Worm (Caenorhabditis elegans): ENCODE data around the gene brf-1.

Gene brf-1

ce11 chrII:7287140-7287539 is 18.5 kb upstream of the brf-1 start:
- TF ChIP-seq tab-1 (GFP tag; IDR thresholded peaks at IDR 0.05) = no peak
- TF ChIP-seq med-1 (GFP tag; optimal IDR thresholded peaks at IDR 0.05; ENCODE audit: insufficient read depth) = no peak
- no peak for TF ChIP-seq ztf-29 (GFP tag; IDR thresholded peaks at IDR 0.05)
- no peak for TF ChIP-seq cog-1 (tag; optimal IDR thresholded peaks at IDR 0.05)
- TF ChIP-seq ztf-23 (GFP tag; IDR thresholded peaks at IDR 0.05) = no peak
- TF ChIP-seq flt-1 (GFP tag; IDR thresholded peaks at IDR 0.05) = no peak
- TF ChIP-seq T22C8.4 (GFP tag; IDR thresholded peaks at IDR 0.05) = no peak
- TF ChIP-seq klf-2 (GFP tag; conservative IDR thresholded peaks at IDR 0.05) = no peak
- no peak for TF ChIP-seq ref-1 (GFP tag; conservative IDR thresholded peaks at IDR 0.05)

- TF ChIP-seq cog-1 (tag; optimal IDR thresholded peaks at IDR 0.05) = no peak
- no peak for TF ChIP-seq ref-1 (GFP tag; conservative IDR thresholded peaks at IDR 0.05)
- no peak for TF ChIP-seq tab-1 (GFP tag; IDR thresholded peaks at IDR 0.05)
- TF ChIP-seq ztf-29 (GFP tag; IDR thresholded peaks at IDR 0.05) = no peak
- no peak for TF ChIP-seq T22C8.4 (GFP tag; IDR thresholded peaks at IDR 0.05)
- TF ChIP-seq klf-2 (GFP tag; conservative IDR thresholded peaks at IDR 0.05) = no peak
- no peak for TF ChIP-seq ztf-23 (GFP tag; IDR thresholded peaks at IDR 0.05)
- no peak for TF ChIP-seq flt-1 (GFP tag; IDR thresholded peaks at IDR 0.05)
- no peak for TF ChIP-seq med-1 (GFP tag; optimal IDR thresholded peaks at IDR 0.05; ENCODE audit: insufficient read depth)
Measured at ce11 chrII:7287709-7288108, 17.9 kb upstream of the brf-1 start.

ce11 chrII:7289923-7290476 is 15.7 kb upstream of the brf-1 start, which contains the start of gene C30G12.2:
Gene C30G12.2, plus strand, starts transcription at chrII:7290426.
- TF ChIP-seq ref-1 (GFP tag; conservative IDR thresholded peaks at IDR 0.05) (no peak), ztf-29 (GFP tag; IDR thresholded peaks at IDR 0.05) (no peak), med-1 (GFP tag; optimal IDR thresholded peaks at IDR 0.05; ENCODE audit: insufficient read depth) (no peak), flt-1 (GFP tag; IDR thresholded peaks at IDR 0.05) (no peak), ztf-23 (GFP tag; IDR thresholded peaks at IDR 0.05) (no peak), tab-1 (GFP tag; IDR thresholded peaks at IDR 0.05) (no peak), T22C8.4 (GFP tag; IDR thresholded peaks at IDR 0.05) (no peak), cog-1 (tag; optimal IDR thresholded peaks at IDR 0.05) (no peak), klf-2 (GFP tag; conservative IDR thresholded peaks at IDR 0.05) (no peak)

DNA sequence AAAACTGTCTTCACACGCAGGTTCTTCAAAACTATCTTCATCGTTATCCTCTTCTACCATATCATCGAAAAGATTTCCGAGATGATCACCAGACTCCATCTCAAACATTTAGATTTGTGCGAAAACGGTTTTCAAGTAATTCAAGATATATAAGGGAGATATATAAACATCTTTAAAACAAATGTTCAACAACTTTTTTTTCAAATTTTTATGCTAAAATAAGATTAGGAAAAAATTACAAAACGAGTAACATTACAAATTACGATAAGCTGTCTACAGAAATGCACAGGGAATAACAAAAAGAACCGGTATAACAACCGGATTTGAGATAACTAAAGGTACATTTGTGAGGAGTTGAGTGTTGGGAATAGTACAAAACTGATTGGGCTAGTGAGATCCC is 9.7 kb upstream of the brf-1 start, which contains the start of gene C30G12.6:
C30G12.6 (minus strand) TSS at position 101 of the 400 bp plus-strand sequence.
- TF ChIP-seq tab-1 (GFP tag; IDR thresholded peaks at IDR 0.05) (no peak), T22C8.4 (GFP tag; IDR thresholded peaks at IDR 0.05) (no peak)

ce11 chrII:7298197-7298682 is 7.4 kb upstream of the brf-1 start, which contains the start of gene puf-8:
Gene puf-8, minus strand, starts transcription at chrII:7298247.
- no peak for TF ChIP-seq cog-1 (tag; optimal IDR thresholded peaks at IDR 0.05)
- no peak for TF ChIP-seq ztf-29 (GFP tag; IDR thresholded peaks at IDR 0.05)
- TF ChIP-seq flt-1 (GFP tag; IDR thresholded peaks at IDR 0.05) = no peak
- no peak for TF ChIP-seq ref-1 (GFP tag; conservative IDR thresholded peaks at IDR 0.05)
- TF ChIP-seq T22C8.4 (GFP tag; IDR thresholded peaks at IDR 0.05) = no peak
- TF ChIP-seq tab-1 (GFP tag; IDR thresholded peaks at IDR 0.05) = no peak
- TF ChIP-seq klf-2 (GFP tag; conservative IDR thresholded peaks at IDR 0.05) = no peak
- TF ChIP-seq med-1 (GFP tag; optimal IDR thresholded peaks at IDR 0.05; ENCODE audit: insufficient read depth) = no peak
- TF ChIP-seq ztf-23 (GFP tag; IDR thresholded peaks at IDR 0.05) = no peak

- TF ChIP-seq cog-1 (tag; optimal IDR thresholded peaks at IDR 0.05) = no peak
- TF ChIP-seq klf-2 (GFP tag; conservative IDR thresholded peaks at IDR 0.05) = no peak
- TF ChIP-seq tab-1 (GFP tag; IDR thresholded peaks at IDR 0.05) = no peak
- TF ChIP-seq ref-1 (GFP tag; conservative IDR thresholded peaks at IDR 0.05) = no peak
- no peak for TF ChIP-seq T22C8.4 (GFP tag; IDR thresholded peaks at IDR 0.05)
- TF ChIP-seq med-1 (GFP tag; optimal IDR thresholded peaks at IDR 0.05; ENCODE audit: insufficient read depth) = no peak
- no peak for TF ChIP-seq flt-1 (GFP tag; IDR thresholded peaks at IDR 0.05)
- no peak for TF ChIP-seq ztf-23 (GFP tag; IDR thresholded peaks at IDR 0.05)
Measured at ce11 chrII:7299042-7299441, 6.6 kb upstream of the brf-1 start, which contains the start of gene C30G12.1. Gene C30G12.1, plus strand, starts transcription at chrII:7299342.

DNA sequence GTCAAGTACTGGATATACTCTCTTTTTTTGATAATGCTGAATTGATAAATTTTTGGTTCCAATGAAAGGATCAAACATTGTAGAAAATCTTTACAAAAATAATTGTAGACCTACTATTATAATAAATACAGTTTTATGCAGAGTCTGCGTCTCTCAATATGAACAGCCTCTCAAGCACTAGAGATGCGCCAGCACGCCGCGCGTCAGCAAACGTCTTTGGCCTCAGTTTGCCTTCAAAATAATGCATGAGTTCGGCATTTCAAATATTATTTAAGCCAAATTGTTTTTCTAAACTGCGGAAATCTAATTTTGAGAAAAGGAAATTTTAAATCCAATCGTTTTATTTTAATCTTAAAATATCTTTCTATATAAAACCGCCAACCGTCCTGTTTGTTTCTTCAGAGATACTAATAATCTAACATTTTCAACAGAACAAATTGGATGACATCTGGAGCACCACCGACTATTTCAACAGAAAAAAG is 3.9 kb upstream of the brf-1 start, which contains the start of gene cul-4:
cul-4 (plus strand) TSS at position 432 of the 482 bp plus-strand sequence.
- no peak for TF ChIP-seq flt-1 (GFP tag; IDR thresholded peaks at IDR 0.05)
- no peak for TF ChIP-seq ztf-23 (GFP tag; IDR thresholded peaks at IDR 0.05)
- no peak for TF ChIP-seq tab-1 (GFP tag; IDR thresholded peaks at IDR 0.05)
- TF ChIP-seq T22C8.4 (GFP tag; IDR thresholded peaks at IDR 0.05) = no peak
- TF ChIP-seq klf-2 (GFP tag; conservative IDR thresholded peaks at IDR 0.05) = no peak
- TF ChIP-seq cog-1 (tag; optimal IDR thresholded peaks at IDR 0.05) = no peak
- no peak for TF ChIP-seq ref-1 (GFP tag; conservative IDR thresholded peaks at IDR 0.05)
- TF ChIP-seq ztf-29 (GFP tag; IDR thresholded peaks at IDR 0.05) = no peak
- no peak for TF ChIP-seq med-1 (GFP tag; optimal IDR thresholded peaks at IDR 0.05; ENCODE audit: insufficient read depth)

DNA sequence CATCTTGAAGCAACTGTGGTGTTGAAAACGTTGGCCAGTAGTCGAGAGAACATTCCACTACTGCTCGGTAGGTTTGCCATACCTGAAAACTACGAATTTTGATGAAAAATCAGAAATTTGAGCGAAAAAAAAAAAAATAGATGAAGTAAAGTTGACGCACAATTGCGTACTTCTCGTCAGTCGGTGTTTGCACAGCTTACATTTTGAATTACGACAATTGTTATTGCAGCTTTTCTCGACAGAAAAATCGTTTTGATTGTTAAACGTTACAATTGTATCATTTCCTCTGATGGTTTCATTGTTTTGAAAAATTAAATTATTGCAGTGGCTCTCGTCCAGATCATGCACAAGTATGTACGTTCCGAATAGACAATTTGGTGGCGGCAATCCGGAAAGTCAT is 4.4 kb downstream of the brf-1 start, which contains the start of the genes F45E12.5 and cnep-1:
F45E12.5 (minus strand) TSS at position 93 of the 400 bp plus-strand sequence.
cnep-1 (plus strand) TSS at position 326 of the 400 bp plus-strand sequence.
- TF ChIP-seq klf-2 (GFP tag; conservative IDR thresholded peaks at IDR 0.05) (no peak), med-1 (GFP tag; optimal IDR thresholded peaks at IDR 0.05; ENCODE audit: insufficient read depth) (no peak), T22C8.4 (GFP tag; IDR thresholded peaks at IDR 0.05) (no peak), flt-1 (GFP tag; IDR thresholded peaks at IDR 0.05) (no peak), ztf-29 (GFP tag; IDR thresholded peaks at IDR 0.05) (no peak), ref-1 (GFP tag; conservative IDR thresholded peaks at IDR 0.05) (no peak)

- no peak for TF ChIP-seq ztf-29 (GFP tag; IDR thresholded peaks at IDR 0.05)
- TF ChIP-seq flt-1 (GFP tag; IDR thresholded peaks at IDR 0.05) = no peak
- no peak for TF ChIP-seq med-1 (GFP tag; optimal IDR thresholded peaks at IDR 0.05; ENCODE audit: insufficient read depth)
- no peak for TF ChIP-seq cog-1 (tag; optimal IDR thresholded peaks at IDR 0.05)
- no peak for TF ChIP-seq ref-1 (GFP tag; conservative IDR thresholded peaks at IDR 0.05)
- TF ChIP-seq klf-2 (GFP tag; conservative IDR thresholded peaks at IDR 0.05) = no peak
- no peak for TF ChIP-seq ztf-23 (GFP tag; IDR thresholded peaks at IDR 0.05)
- TF ChIP-seq T22C8.4 (GFP tag; IDR thresholded peaks at IDR 0.05) = no peak
- TF ChIP-seq tab-1 (GFP tag; IDR thresholded peaks at IDR 0.05) = no peak
Measured at ce11 chrII:7314083-7314482, 8.4 kb downstream of the brf-1 start, which contains the start of gene F45E12.6. Gene F45E12.6, minus strand, starts transcription at chrII:7314183.

Data from whole organism, midembryonic.